Fruit fly (Drosophila melanogaster): ENCODE results near the gene aralar1.

DNA sequence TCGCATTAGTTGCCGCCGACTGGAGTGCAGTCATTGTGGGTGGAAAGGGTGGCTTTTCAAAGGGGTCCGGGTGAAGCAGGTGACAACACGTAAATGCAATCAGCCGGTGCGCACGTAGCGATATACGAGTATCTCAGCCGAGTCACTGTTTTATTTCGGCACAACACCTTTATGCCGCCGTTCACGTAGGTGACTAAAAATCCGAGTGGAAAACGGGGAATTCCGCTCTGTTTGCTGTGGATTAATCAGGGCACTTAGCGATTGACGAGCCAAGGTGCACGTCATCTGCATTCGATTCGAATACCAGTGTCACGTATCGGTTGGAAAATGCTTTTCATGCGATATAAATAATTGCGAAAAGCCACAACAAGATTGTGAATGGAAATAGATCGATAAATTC is 49.2 kb downstream of the aralar1 start:
- TF ChIP-seq CG8478 (optimal IDR thresholded peaks at IDR 0.05): no peak
- no peak for TF ChIP-seq psq (optimal IDR thresholded peaks at IDR 0.05)
- TF ChIP-seq pan (optimal IDR thresholded peaks at IDR 0.05): no peak
